Worm (Caenorhabditis elegans) whole organism, early embryonic: ENCODE data around the gene mltn-1.

Experiments
- B0310.2 ChIP-seq: sonication (generic microtip); optimal IDR thresholded peaks from 2 replicates; lab custom pipeline; 2016; ENCODE audit warnings: mild to moderate bottlenecking, missing genetic modification characterization, missing compliant biosample characterization
- ama-1 ChIP-seq: fragments of 150-350 bp; optimal IDR thresholded peaks from 2 replicates; lab custom pipeline; 2014
- ceh-36 ChIP-seq: sonication (generic microtip); optimal IDR thresholded peaks from 2 replicates; lab custom pipeline; 2016; ENCODE audit warnings: missing genetic modification characterization, inconsistent platforms, missing compliant biosample characterization
- ets-7 ChIP-seq: sonication (generic microtip); optimal IDR thresholded peaks from 2 replicates; lab custom pipeline; 2016; ENCODE audit warnings: missing genotype, missing genetic modification characterization, missing compliant biosample characterization
- flt-1 ChIP-seq: fragments of 200-800 bp; sonication (Bioruptor generic); IDR thresholded peaks from 2 replicates; pipeline ENCODE4 v1.3.6; 2022; ENCODE audit warnings: missing genetic modification characterization, missing compliant biosample characterization
- hmbx-1 ChIP-seq: sonication (generic microtip); optimal IDR thresholded peaks from 2 replicates; lab custom pipeline; 2016; ENCODE audit warnings: mild to moderate bottlenecking, missing genetic modification characterization, missing compliant biosample characterization
- tbx-11 ChIP-seq: fragments of 200-800 bp; sonication (Bioruptor generic); IDR thresholded peaks from 2 replicates; pipeline ENCODE4 v1.3.6; 2022; ENCODE audit warnings: missing genetic modification characterization, missing compliant biosample characterization
- tbx-37 ChIP-seq: fragments of 200-800 bp; sonication (Bioruptor generic); conservative IDR thresholded peaks from 2 replicates; pipeline ENCODE4 v1.3.6; 2022; ENCODE audit warnings: missing genetic modification reagents, missing genetic modification characterization, missing compliant biosample characterization
- tra-4 ChIP-seq: sonication (generic microtip); optimal IDR thresholded peaks from 2 replicates; lab custom pipeline; 2017; ENCODE audit warnings: missing genetic modification characterization, missing compliant biosample characterization

DNA sequence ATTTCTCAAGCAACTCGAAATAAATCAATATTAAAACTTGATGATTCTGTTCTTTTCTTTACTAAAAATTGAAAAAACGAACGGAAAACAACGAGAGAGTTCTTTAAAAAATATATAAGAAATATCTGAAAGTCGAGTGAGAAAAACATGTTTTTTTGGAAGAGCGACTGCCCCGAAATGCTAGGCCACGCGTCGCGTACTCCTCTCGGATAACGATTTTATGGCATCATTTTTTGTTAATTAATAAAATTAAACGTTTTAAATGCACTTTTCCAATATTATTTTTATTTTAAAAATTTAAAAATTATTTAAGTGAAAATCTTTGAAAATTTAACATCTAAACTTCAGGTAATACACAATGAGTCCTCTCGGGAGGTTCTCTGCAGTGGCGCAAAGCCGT, 27.9 kb downstream of the mltn-1 start, which contains the start of gene gfm-1:
- no peak for TF ChIP-seq ama-1 (lab: Kevin White, UChicago)
- TF ChIP-seq ceh-36 (tag; lab: Kevin White, UChicago) = no peak
- no peak for TF ChIP-seq ets-7 (tag; lab: Kevin White, UChicago)
- TF ChIP-seq tbx-37 (GFP tag; lab: Robert Waterston, UW) = peak; percentile 69; the same call in 1 of the 2 replicates
- TF ChIP-seq tra-4 (tag; lab: Kevin White, UChicago) = no peak
- 0 out of 2 replicates have a peak, but pooled peaks have one; percentile 25 for TF ChIP-seq flt-1 (GFP tag; lab: Robert Waterston, UW)
- no peak for TF ChIP-seq hmbx-1 (tag; lab: Kevin White, UChicago)
- TF ChIP-seq B0310.2 (tag; lab: Kevin White, UChicago) = no peak
- TF ChIP-seq tbx-11 (GFP tag; lab: Robert Waterston, UW) = no peak
